Worm (Caenorhabditis elegans): ENCODE results near the gene F58H1.5.

DNA sequence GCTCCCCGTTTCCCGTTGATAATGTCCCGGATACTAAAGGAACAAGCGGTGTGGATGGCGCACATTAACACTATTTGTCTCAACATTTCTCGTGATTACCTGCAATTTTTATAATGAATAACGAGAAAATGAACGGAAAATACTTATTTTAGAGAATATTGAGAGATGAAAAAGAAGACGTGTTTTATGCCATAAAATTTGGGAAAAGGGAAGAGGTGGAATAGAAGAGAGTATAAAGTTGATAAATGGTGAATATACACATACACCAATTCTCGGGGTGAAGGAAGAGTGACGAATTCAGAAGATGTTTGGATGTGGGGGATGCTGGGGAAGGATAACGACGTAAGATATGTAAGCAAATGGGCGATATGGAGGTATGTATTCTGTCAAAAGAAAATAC, 6.5 kb downstream of the F58H1.5 start, which contains the start of gene F58H1.7:
- no peak for TF ChIP-seq snpc-4 (tag; optimal IDR thresholded peaks at IDR 0.05)
- no peak for TF ChIP-seq nhr-76 (tag; optimal IDR thresholded peaks at IDR 0.05)
- no peak for TF ChIP-seq lin-32 (GFP tag; optimal IDR thresholded peaks at IDR 0.05)
- no peak for TF ChIP-seq nhr-237 (tag; optimal IDR thresholded peaks at IDR 0.05)
- no peak for TF ChIP-seq pha-4 (tag; optimal IDR thresholded peaks at IDR 0.05)
- TF ChIP-seq unc-120 (tag; optimal IDR thresholded peaks at IDR 0.05; ENCODE audit: poor library complexity, severe bottlenecking), result no peak
- TF ChIP-seq ztf-11 (tag; optimal IDR thresholded peaks at IDR 0.05), result no peak
- no peak for TF ChIP-seq elt-3 (tag; optimal IDR thresholded peaks at IDR 0.05)
- no peak for TF ChIP-seq ham-2 (GFP tag; optimal IDR thresholded peaks at IDR 0.05)
- no peak for TF ChIP-seq unc-39 (tag; optimal IDR thresholded peaks at IDR 0.05)
- no peak for TF ChIP-seq ceh-43 (GFP tag; optimal IDR thresholded peaks at IDR 0.05)

All from whole organism, mixed stage, embryonic.